Fruit fly (Drosophila melanogaster) whole organism, prepupa: ENCODE measurements around the gene CG5382.
A peak's percentile ranks its signal among the peaks of the same experiment; 100 is the strongest.

Experiments used
- Blimp-1 ChIP-seq: fragments of 200-800 bp; sonication (Bioruptor generic); optimal IDR thresholded peaks from 3 replicates; lab custom pipeline; 2017; ENCODE audit warnings: missing biosample characterization, missing genetic modification characterization, mild to moderate bottlenecking, moderate library complexity, missing genetic modification reagents
- CG10631 ChIP-seq: fragments of 200-800 bp; sonication (Bioruptor generic); optimal IDR thresholded peaks from 2 replicates; lab custom pipeline; 2016; ENCODE audit warnings: missing biosample characterization, missing genetic modification characterization
- CG10669 ChIP-seq: fragments of 200-800 bp; sonication (Bioruptor generic); optimal IDR thresholded peaks from 3 replicates; lab custom pipeline; 2018; ENCODE audit warnings: missing biosample characterization, mild to moderate bottlenecking, missing genetic modification characterization, moderate library complexity
- CG11762 ChIP-seq: fragments of 200-800 bp; sonication (Bioruptor generic); optimal IDR thresholded peaks from 3 replicates; lab custom pipeline; 2016; ENCODE audit warnings: missing biosample characterization, missing genetic modification characterization; ENCODE audit not compliant: insufficient read depth
- CG11902 ChIP-seq: fragments of 200-800 bp; sonication (Bioruptor generic); optimal IDR thresholded peaks from 3 replicates; lab custom pipeline; 2016; ENCODE audit warnings: missing biosample characterization, missing genetic modification characterization
- CG15336 ChIP-seq: fragments of 200-800 bp; sonication (Bioruptor generic); IDR thresholded peaks from 2 replicates; pipeline ENCODE4 v1.3.6; 2022; ENCODE audit warnings: missing biosample characterization, missing genetic modification characterization
- CG1621 ChIP-seq: fragments of 200-800 bp; sonication (Bioruptor generic); optimal IDR thresholded peaks from 3 replicates; lab custom pipeline; 2018; ENCODE audit warnings: missing biosample characterization, mild to moderate bottlenecking, missing genetic modification characterization
- CG31627 ChIP-seq: fragments of 200-800 bp; sonication (Bioruptor generic); optimal IDR thresholded peaks from 3 replicates; lab custom pipeline; 2016; ENCODE audit warnings: missing biosample characterization, missing genetic modification characterization
- CG32006 ChIP-seq: fragments of 200-800 bp; sonication (Bioruptor generic); optimal IDR thresholded peaks from 3 replicates; lab custom pipeline; 2017; ENCODE audit warnings: missing biosample characterization, mild to moderate bottlenecking, missing genetic modification characterization
- CG34406 ChIP-seq: fragments of 200-800 bp; sonication (Bioruptor generic); optimal IDR thresholded peaks from 3 replicates; lab custom pipeline; 2016; ENCODE audit warnings: missing biosample characterization, missing genetic modification characterization
- CG3919 ChIP-seq: fragments of 200-800 bp; sonication (Bioruptor generic); optimal IDR thresholded peaks from 3 replicates; lab custom pipeline; 2016; ENCODE audit warnings: missing biosample characterization, missing genetic modification characterization
- CG6163 ChIP-seq: fragments of 200-800 bp; sonication (Bioruptor generic); IDR thresholded peaks from 3 replicates; pipeline ENCODE4 v1.3.6; 2022; ENCODE audit warnings: missing biosample characterization, missing genetic modification characterization
- CG6276 ChIP-seq: fragments of 200-800 bp; sonication (Bioruptor generic); optimal IDR thresholded peaks from 2 replicates; lab custom pipeline; 2017; ENCODE audit warnings: missing biosample characterization, mild to moderate bottlenecking, missing genetic modification characterization
- CG6792 ChIP-seq: fragments of 200-800 bp; sonication (Bioruptor generic); optimal IDR thresholded peaks from 3 replicates; lab custom pipeline; 2016; ENCODE audit warnings: missing biosample characterization, missing genetic modification characterization
- CG6808 ChIP-seq: fragments of 200-800 bp; sonication (Bioruptor generic); optimal IDR thresholded peaks from 3 replicates; lab custom pipeline; 2017; ENCODE audit warnings: missing biosample characterization, missing genetic modification characterization, mild to moderate bottlenecking, moderate library complexity, missing genetic modification reagents
- CG6854 ChIP-seq: fragments of 200-800 bp; sonication (Bioruptor generic); optimal IDR thresholded peaks from 2 replicates; lab custom pipeline; 2017; ENCODE audit warnings: missing biosample characterization, mild to moderate bottlenecking, missing genetic modification characterization
- CG7368 ChIP-seq: fragments of 200-800 bp; sonication (Bioruptor generic); optimal IDR thresholded peaks from 3 replicates; lab custom pipeline; 2016; ENCODE audit warnings: missing biosample characterization, missing genetic modification characterization
- CG8119 ChIP-seq: fragments of 200-800 bp; sonication (Bioruptor generic); IDR thresholded peaks from 3 replicates; pipeline ENCODE4 v1.3.6; 2022; ENCODE audit warnings: missing biosample characterization, missing genetic modification characterization
- CG8632 ChIP-seq: fragments of 200-800 bp; sonication (Bioruptor generic); optimal IDR thresholded peaks from 3 replicates; lab custom pipeline; 2016; ENCODE audit warnings: missing biosample characterization, missing genetic modification characterization
- CG9139 ChIP-seq: fragments of 200-800 bp; sonication (Bioruptor generic); optimal IDR thresholded peaks from 3 replicates; lab custom pipeline; 2017; ENCODE audit warnings: missing biosample characterization, mild to moderate bottlenecking, missing genetic modification characterization
- Eip75B ChIP-seq: fragments of 200-800 bp; sonication (Bioruptor generic); optimal IDR thresholded peaks from 3 replicates; lab custom pipeline; 2016; ENCODE audit warnings: missing biosample characterization, missing genetic modification characterization
- Eip93F ChIP-seq: fragments of 200-800 bp; sonication (Bioruptor generic); optimal IDR thresholded peaks from 2 replicates; lab custom pipeline; 2016; ENCODE audit warnings: missing biosample characterization, mild to moderate bottlenecking, missing genetic modification characterization
- Ets21C ChIP-seq: fragments of 200-800 bp; sonication (Bioruptor generic); optimal IDR thresholded peaks from 3 replicates; lab custom pipeline; 2016; ENCODE audit warnings: missing biosample characterization, missing genetic modification characterization
- Ets96B ChIP-seq: fragments of 200-800 bp; optimal IDR thresholded peaks from 2 replicates; lab custom pipeline; 2019; ENCODE audit warnings: missing biosample characterization, mild to moderate bottlenecking, missing genetic modification characterization, moderate library complexity
- Gug ChIP-seq: fragments of 200-800 bp; sonication (Bioruptor generic); IDR thresholded peaks from 2 replicates; pipeline ENCODE4 v1.3.6; 2022; ENCODE audit warnings: missing biosample characterization, missing genetic modification characterization
- Hr38 ChIP-seq: sonication (Bioruptor generic); optimal IDR thresholded peaks from 2 replicates; lab custom pipeline; 2016; ENCODE audit warnings: missing biosample characterization, missing genetic modification characterization
- Hr39 ChIP-seq: fragments of 200-800 bp; sonication (Bioruptor generic); optimal IDR thresholded peaks from 2 replicates; lab custom pipeline; 2016; ENCODE audit warnings: missing biosample characterization, missing genetic modification characterization
- Hr4 ChIP-seq: fragments of 200-800 bp; sonication (Bioruptor generic); optimal IDR thresholded peaks from 3 replicates; lab custom pipeline; 2016; ENCODE audit warnings: missing biosample characterization, missing genetic modification characterization
- Met ChIP-seq: fragments of 200-800 bp; sonication (Bioruptor generic); optimal IDR thresholded peaks from 3 replicates; lab custom pipeline; 2016; ENCODE audit warnings: missing biosample characterization, missing genetic modification characterization
- OdsH ChIP-seq: fragments of 200-800 bp; sonication (Bioruptor generic); optimal IDR thresholded peaks from 3 replicates; lab custom pipeline; 2016; ENCODE audit warnings: missing biosample characterization, missing genetic modification characterization
- Smox ChIP-seq: fragments of 200-800 bp; sonication (Bioruptor generic); optimal IDR thresholded peaks from 3 replicates; lab custom pipeline; 2016; ENCODE audit warnings: missing biosample characterization, missing genetic modification characterization
- Sox102F ChIP-seq: fragments of 200-800 bp; sonication (Bioruptor generic); optimal IDR thresholded peaks from 2 replicates; lab custom pipeline; 2016; ENCODE audit warnings: missing biosample characterization, mild to moderate bottlenecking, missing genetic modification characterization
- achi ChIP-seq: fragments of 200-800 bp; sonication (Bioruptor generic); optimal IDR thresholded peaks from 3 replicates; lab custom pipeline; 2016; ENCODE audit warnings: missing biosample characterization, missing genetic modification characterization
- acj6 ChIP-seq: fragments of 200-800 bp; sonication (Bioruptor generic); optimal IDR thresholded peaks from 3 replicates; lab custom pipeline; 2016; ENCODE audit warnings: missing biosample characterization, missing genetic modification characterization
- cyc ChIP-seq: fragments of 200-800 bp; sonication (Bioruptor generic); optimal IDR thresholded peaks from 3 replicates; lab custom pipeline; 2016; ENCODE audit warnings: missing biosample characterization, missing genetic modification characterization
- dac ChIP-seq: fragments of 200-800 bp; sonication (Bioruptor generic); optimal IDR thresholded peaks from 2 replicates; lab custom pipeline; 2017; ENCODE audit warnings: missing biosample characterization, mild to moderate bottlenecking, missing genetic modification characterization
- esn ChIP-seq: fragments of 200-800 bp; sonication (Bioruptor generic); optimal IDR thresholded peaks from 2 replicates; lab custom pipeline; 2016; ENCODE audit warnings: missing biosample characterization, mild to moderate bottlenecking, missing genetic modification characterization, moderate library complexity
- fd59A ChIP-seq: fragments of 200-800 bp; sonication (Bioruptor generic); optimal IDR thresholded peaks from 2 replicates; lab custom pipeline; 2017; ENCODE audit warnings: missing biosample characterization, mild to moderate bottlenecking, missing genetic modification characterization, missing genetic modification reagents
- fd85E ChIP-seq: fragments of 200-800 bp; sonication (Bioruptor generic); optimal IDR thresholded peaks from 3 replicates; lab custom pipeline; 2016; ENCODE audit warnings: missing biosample characterization, missing genetic modification characterization
- fkh ChIP-seq: fragments of 200-800 bp; sonication (Bioruptor generic); optimal IDR thresholded peaks from 3 replicates; lab custom pipeline; 2017; ENCODE audit warnings: missing biosample characterization, mild to moderate bottlenecking, missing genetic modification characterization, moderate library complexity
- lz ChIP-seq: fragments of 200-800 bp; sonication (Bioruptor generic); optimal IDR thresholded peaks from 3 replicates; lab custom pipeline; 2016; ENCODE audit warnings: missing biosample characterization, missing genetic modification characterization
- net ChIP-seq: fragments of 200-800 bp; sonication (Bioruptor generic); optimal IDR thresholded peaks from 3 replicates; lab custom pipeline; 2016; ENCODE audit warnings: missing biosample characterization, missing genetic modification characterization
- pdm3 ChIP-seq: fragments of 200-800 bp; sonication (Bioruptor generic); optimal IDR thresholded peaks from 3 replicates; lab custom pipeline; 2016; ENCODE audit warnings: missing biosample characterization, missing genetic modification characterization
- ss ChIP-seq, 2 experiments: fragments of 200-800 bp; sonication (Bioruptor generic); optimal IDR thresholded peaks; 2 replicates in 1 of 2; 3 replicates in 1 of 2; lab custom pipeline; 2017 to 2018; ENCODE audit warnings: mild to moderate bottlenecking in 2 of 2, missing biosample characterization in 2 of 2, missing genetic modification characterization in 2 of 2, moderate library complexity in 1 of 2
- svp ChIP-seq: fragments of 200-800 bp; sonication (Bioruptor generic); peaks from one replicate; lab custom pipeline; 2016; ENCODE audit warnings: missing biosample characterization, missing genetic modification characterization
- vri ChIP-seq: fragments of 200-800 bp; sonication (Bioruptor generic); optimal IDR thresholded peaks from 3 replicates; lab custom pipeline; 2016; ENCODE audit warnings: missing biosample characterization, mild to moderate bottlenecking, missing genetic modification characterization

Gene CG5382

dm6 chr3R:22362218-22362907 lies 3.4 kb downstream of the CG5382 start, which contains the start of the genes JMJD6, CG7071 and Muted (continued):
- TF ChIP-seq CG34406 (GFP tag; lab: Kevin White, UChicago) (peak; percentile 85), svp (peak; percentile 92), Hr39 (GFP tag; lab: Kevin White, UChicago) (peak; percentile 89), Ets96B (tag; lab: Kevin White, UChicago) (peak; percentile 66), CG9139 (GFP tag; lab: Kevin White, UChicago) (no peak), CG6163 (GFP tag; lab: Robert Waterston, UW) (peak; percentile 87), cyc (GFP tag; lab: Kevin White, UChicago) (peak; percentile 90), CG32006 (GFP tag; lab: Kevin White, UChicago) (peak; percentile 85), dac (GFP tag; lab: Kevin White, UChicago) (peak; percentile 72), esn (GFP tag; lab: Kevin White, UChicago) (peak; percentile 92), Eip75B (GFP tag; lab: Kevin White, UChicago) (peak; percentile 88), CG6808 (GFP tag; lab: Kevin White, UChicago) (peak; percentile 74), CG31627 (GFP tag; lab: Kevin White, UChicago) (peak; percentile 92), net (peak; percentile 80), Sox102F (peak; percentile 79), CG1621 (tag; lab: Kevin White, UChicago) (peak; percentile 47), vri (GFP tag; lab: Kevin White, UChicago) (peak; percentile 79), CG6276 (GFP tag; lab: Kevin White, UChicago) (peak; percentile 67), fd59A (GFP tag; lab: Kevin White, UChicago) (peak; percentile 63), CG11762 (GFP tag; lab: Kevin White, UChicago) (peak; percentile 58), Hr4 (GFP tag; lab: Kevin White, UChicago) (peak; percentile 92), Eip93F (GFP tag; lab: Kevin White, UChicago) (peak; percentile 88), CG10669 (peak; percentile 76), CG6854 (peak; percentile 60), Hr38 (GFP tag; lab: Kevin White, UChicago) (no peak), Blimp-1 (GFP tag; lab: Kevin White, UChicago) (peak; percentile 60), lz (GFP tag; lab: Kevin White, UChicago) (peak; percentile 93), Smox (GFP tag; lab: Kevin White, UChicago) (peak; percentile 89), CG3919 (GFP tag; lab: Kevin White, UChicago) (peak; percentile 88), pdm3 (GFP tag; lab: Kevin White, UChicago) (peak; percentile 90), Met (GFP tag; lab: Kevin White, UChicago) (peak; percentile 91), CG7368 (peak; percentile 80)

DNA sequence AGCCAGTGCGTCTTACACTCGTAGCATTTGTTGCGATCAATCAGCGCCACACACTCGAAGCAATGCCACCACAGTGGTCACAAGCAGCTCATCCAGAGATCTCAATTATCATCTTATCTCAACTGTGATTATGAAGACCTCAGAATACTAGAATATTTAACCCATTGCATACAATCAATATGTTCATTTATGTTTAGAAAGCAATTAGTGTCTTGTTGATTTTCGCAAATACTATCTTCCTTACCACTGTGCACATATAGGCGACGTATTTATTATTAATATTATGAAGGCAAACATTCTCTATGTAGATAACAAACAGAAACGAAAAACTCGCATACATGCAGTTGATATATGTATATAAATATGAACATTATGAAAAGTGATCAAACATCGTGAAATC lies 7.0 kb downstream of the CG5382 start:
- TF ChIP-seq Eip75B (GFP tag; lab: Kevin White, UChicago) (peak; percentile 75), CG3919 (GFP tag; lab: Kevin White, UChicago) (peak; percentile 81), ss (GFP tag; optimal IDR thresholded peaks at IDR 0.05; lab: Kevin White, UChicago) (peak; percentile 34 to 68), Ets96B (tag; lab: Kevin White, UChicago) (peak; percentile 84), acj6 (GFP tag; lab: Kevin White, UChicago) (peak; percentile 86), CG31627 (GFP tag; lab: Kevin White, UChicago) (peak; percentile 68), fkh (GFP tag; lab: Kevin White, UChicago) (peak; percentile 72), CG8119 (peak; percentile 87), net (peak; percentile 86), CG32006 (GFP tag; lab: Kevin White, UChicago) (peak; percentile 84), CG6792 (GFP tag; lab: Kevin White, UChicago) (peak; percentile 79), CG1621 (tag; lab: Kevin White, UChicago) (peak; percentile 82), Hr39 (GFP tag; lab: Kevin White, UChicago) (peak; percentile 80), pdm3 (GFP tag; lab: Kevin White, UChicago) (peak; percentile 90), dac (GFP tag; lab: Kevin White, UChicago) (no peak), Blimp-1 (GFP tag; lab: Kevin White, UChicago) (no peak), cyc (GFP tag; lab: Kevin White, UChicago) (peak; percentile 64), CG6854 (no peak), CG8632 (GFP tag; lab: Kevin White, UChicago) (peak; percentile 79), CG15336 (GFP tag; lab: Robert Waterston, UW) (peak; percentile 88), CG7368 (peak; percentile 81), Ets21C (GFP tag; lab: Kevin White, UChicago) (peak; percentile 53), CG11902 (GFP tag; lab: Kevin White, UChicago) (peak; percentile 63), fd59A (GFP tag; lab: Kevin White, UChicago) (peak; percentile 53), OdsH (peak; percentile 88), CG10631 (peak; percentile 57), CG34406 (GFP tag; lab: Kevin White, UChicago) (peak; percentile 76), Gug (GFP tag; lab: Robert Waterston, UW) (peak; percentile 90), fd85E (GFP tag; lab: Kevin White, UChicago) (peak; percentile 20), achi (GFP tag; lab: Kevin White, UChicago) (peak; percentile 79), CG6808 (GFP tag; lab: Kevin White, UChicago) (peak; percentile 72)
